Worm (Caenorhabditis elegans) whole organism, L4 larva: ENCODE results near the gene F23H12.10.

Source experiments
- F10B5.3 ChIP-seq: sonication (generic microtip); optimal IDR thresholded peaks from 2 replicates; lab custom pipeline; 2016; ENCODE audit warnings: mild to moderate bottlenecking, missing genetic modification characterization, missing compliant biosample characterization
- F44E2.7 ChIP-seq: fragments of 200-800 bp; sonication (Bioruptor generic); IDR thresholded peaks from 2 replicates; pipeline ENCODE4 v2.1.2; 2022; ENCODE audit warnings: missing genetic modification characterization, missing compliant biosample characterization
- F49E8.2 ChIP-seq: sonication (generic microtip); optimal IDR thresholded peaks from 2 replicates; lab custom pipeline; 2016; ENCODE audit warnings: missing compliant biosample characterization, mild to moderate bottlenecking, missing genetic modification characterization, borderline replicate concordance
- R02D3.7 ChIP-seq: fragments of 150-350 bp; sonication (generic microtip); optimal IDR thresholded peaks from 3 replicates; lab custom pipeline; 2014; ENCODE audit warnings: missing biosample characterization, missing genetic modification characterization
- T20F7.1 ChIP-seq: fragments of 200-800 bp; sonication (Bioruptor generic); optimal IDR thresholded peaks from 2 replicates; lab custom pipeline; 2018; ENCODE audit warnings: mild to moderate bottlenecking, missing genetic modification characterization, missing compliant biosample characterization
- Y105C5A.15 ChIP-seq: fragments of 200-800 bp; sonication (Bioruptor generic); IDR thresholded peaks from 2 replicates; pipeline ENCODE4 v1.3.6; 2022; ENCODE audit warnings: missing genetic modification characterization, missing compliant biosample characterization
- Y48G9A.11 ChIP-seq: fragments of 200-800 bp; sonication (Bioruptor generic); IDR thresholded peaks from 2 replicates; pipeline ENCODE4 v1.3.6; 2022; ENCODE audit warnings: missing genetic modification reagents, missing genetic modification characterization, missing compliant biosample characterization
- Y75B8A.6 ChIP-seq: fragments of 200-800 bp; sonication (Bioruptor generic); IDR thresholded peaks from 2 replicates; pipeline ENCODE4 v1.3.6; 2022; ENCODE audit warnings: missing genetic modification reagents, missing genetic modification characterization, missing compliant biosample characterization
- aha-1 ChIP-seq: fragments of 150-350 bp; peaks from one replicate; lab custom pipeline; 2014; ENCODE audit warnings: missing biosample characterization, missing genetic modification characterization
- attf-4 ChIP-seq: sonication (generic microtip); optimal IDR thresholded peaks from 3 replicates; lab custom pipeline; 2017; ENCODE audit warnings: missing biosample characterization, missing genetic modification characterization
- ceh-20 ChIP-seq: fragments of 200-800 bp; sonication (Bioruptor generic); IDR thresholded peaks from 2 replicates; pipeline ENCODE4 v1.3.6; 2022; ENCODE audit warnings: missing genetic modification reagents, missing genetic modification characterization, missing compliant biosample characterization
- daf-16 ChIP-seq, 3 experiments: sonication (generic microtip); optimal IDR thresholded peaks; 2 replicates each; lab custom pipeline; 2016 to 2017; ENCODE audit warnings: missing genetic modification characterization in 3 of 3, missing genetic modification reagents in 3 of 3, mild to moderate bottlenecking in 2 of 3, missing compliant biosample characterization in 2 of 3, missing biosample characterization in 1 of 3, moderate library complexity in 1 of 3
- daf-19 ChIP-seq: fragments of 200-800 bp; sonication (Bioruptor generic); conservative IDR thresholded peaks from 2 replicates; pipeline ENCODE4 v1.3.6; 2022; ENCODE audit warnings: missing genetic modification characterization, missing compliant biosample characterization
- dmd-8 ChIP-seq: fragments of 200-800 bp; sonication (Bioruptor generic); IDR thresholded peaks from 2 replicates; pipeline ENCODE4 v1.3.6; 2022; ENCODE audit warnings: missing genetic modification characterization, missing compliant biosample characterization
- dpl-1 ChIP-seq: fragments of 150-350 bp; optimal IDR thresholded peaks from 2 replicates; lab custom pipeline; 2014; ENCODE audit warnings: missing biosample characterization, missing genetic modification reagents, missing genetic modification characterization
- dve-1 ChIP-seq: sonication (generic microtip); optimal IDR thresholded peaks from 2 replicates; lab custom pipeline; 2017; ENCODE audit warnings: antibody characterized with exemption, mild to moderate bottlenecking, missing genetic modification characterization, missing compliant biosample characterization; ENCODE audit not compliant: insufficient read depth
- hlh-11 ChIP-seq: fragments of 200-800 bp; sonication (Bioruptor generic); optimal IDR thresholded peaks from 2 replicates; lab custom pipeline; 2018; ENCODE audit warnings: mild to moderate bottlenecking, missing genetic modification characterization, missing compliant biosample characterization
- hlh-30 ChIP-seq: sonication (generic microtip); optimal IDR thresholded peaks from 2 replicates; lab custom pipeline; 2017; ENCODE audit warnings: antibody characterized with exemption, mild to moderate bottlenecking, missing genetic modification characterization, missing compliant biosample characterization; ENCODE audit not compliant: insufficient read depth
- hmg-1.1 ChIP-seq: fragments of 200-800 bp; sonication (Bioruptor generic); IDR thresholded peaks from 2 replicates; pipeline ENCODE4 v1.3.6; 2022; ENCODE audit warnings: missing genetic modification reagents, missing genetic modification characterization, missing compliant biosample characterization
- lin-39 ChIP-seq: fragments of 150-350 bp; optimal IDR thresholded peaks from 2 replicates; lab custom pipeline; 2014; ENCODE audit warnings: missing biosample characterization, missing genetic modification reagents, missing genetic modification characterization
- lir-3 ChIP-seq: sonication (generic microtip); optimal IDR thresholded peaks from 2 replicates; lab custom pipeline; 2016; ENCODE audit warnings: mild to moderate bottlenecking, missing genetic modification characterization, missing compliant biosample characterization
- lsy-2 ChIP-seq, 2 experiments: fragments of 150-350 bp in 1 of 2; sonication (generic microtip) in 1 of 2; optimal IDR thresholded peaks; 2 replicates each; lab custom pipeline; 2014 to 2017; ENCODE audit warnings: missing biosample characterization in 2 of 2, missing genetic modification characterization in 2 of 2
- madf-5 ChIP-seq, 2 experiments: fragments of 200-800 bp; sonication (Bioruptor generic); IDR thresholded peaks; 2 replicates each; pipeline ENCODE4 v1.3.6; 2022; ENCODE audit warnings: missing compliant biosample characterization in 2 of 2, missing genetic modification characterization in 2 of 2
- mep-1 ChIP-seq: fragments of 150-350 bp; sonication (generic microtip); optimal IDR thresholded peaks from 3 replicates; lab custom pipeline; 2014; ENCODE audit warnings: missing biosample characterization, missing genetic modification characterization
- nhr-102 ChIP-seq: sonication (generic microtip); optimal IDR thresholded peaks from 2 replicates; lab custom pipeline; 2016; ENCODE audit warnings: mild to moderate bottlenecking, missing genetic modification characterization, moderate library complexity, missing compliant biosample characterization
- nhr-11 ChIP-seq: fragments of 150-350 bp; optimal IDR thresholded peaks from 2 replicates; lab custom pipeline; 2014; ENCODE audit warnings: missing biosample characterization, missing genetic modification characterization
- nhr-237 ChIP-seq: sonication (generic microtip); optimal IDR thresholded peaks from 2 replicates; lab custom pipeline; 2017; ENCODE audit warnings: missing biosample characterization, missing genetic modification characterization
- nhr-28 ChIP-seq: fragments of 150-350 bp; optimal IDR thresholded peaks from 2 replicates; lab custom pipeline; 2014; ENCODE audit warnings: missing biosample characterization, missing genetic modification characterization
- nhr-48 ChIP-seq: sonication (generic microtip); optimal IDR thresholded peaks from 2 replicates; lab custom pipeline; 2016; ENCODE audit warnings: mild to moderate bottlenecking, missing genetic modification characterization, missing compliant biosample characterization
- nhr-6 ChIP-seq: fragments of 150-350 bp; optimal IDR thresholded peaks from 2 replicates; lab custom pipeline; 2014; ENCODE audit warnings: missing biosample characterization, missing genetic modification characterization
- nhr-77 ChIP-seq: fragments of 150-350 bp; optimal IDR thresholded peaks from 2 replicates; lab custom pipeline; 2014; ENCODE audit warnings: missing biosample characterization, missing genetic modification characterization
- rbr-2 ChIP-seq: sonication (generic microtip); optimal IDR thresholded peaks from 2 replicates; lab custom pipeline; 2016; ENCODE audit warnings: missing genotype, missing genetic modification characterization, missing compliant biosample characterization
- set-16 ChIP-seq: fragments of 200-800 bp; sonication (Bioruptor generic); IDR thresholded peaks from 2 replicates; pipeline ENCODE4 v1.3.6; 2022; ENCODE audit warnings: missing genetic modification reagents, missing genetic modification characterization, missing compliant biosample characterization
- spr-1 ChIP-seq: sonication (generic microtip); optimal IDR thresholded peaks from 2 replicates; lab custom pipeline; 2016; ENCODE audit warnings: mild to moderate bottlenecking, missing genetic modification characterization, missing compliant biosample characterization
- unc-39 ChIP-seq: sonication (generic microtip); optimal IDR thresholded peaks from 2 replicates; lab custom pipeline; 2017; ENCODE audit warnings: missing biosample characterization, missing genetic modification characterization
- unc-62 ChIP-seq, 3 experiments: fragments of 150-350 bp in 1 of 3; sonication (generic microtip); optimal IDR thresholded peaks in 2 of 3; peaks in 1 of 3; 1 replicate in 1 of 3; 2 replicates in 2 of 3; lab custom pipeline; 2014 to 2017; ENCODE audit warnings: missing biosample characterization in 3 of 3, missing genetic modification characterization in 3 of 3, missing genetic modification reagents in 3 of 3, missing genotype in 1 of 3
- vab-7 ChIP-seq: fragments of 200-800 bp; sonication (Bioruptor generic); IDR thresholded peaks from 2 replicates; pipeline ENCODE4 v1.3.6; 2022; ENCODE audit warnings: missing genetic modification reagents, missing genetic modification characterization, missing compliant biosample characterization
- zip-11 ChIP-seq: fragments of 200-800 bp; sonication (Bioruptor generic); IDR thresholded peaks from 2 replicates; pipeline ENCODE4 v1.3.6; 2022; ENCODE audit warnings: missing genetic modification characterization, missing compliant biosample characterization

The F23H12.10 gene

ce11 chrV:12408996-12409395 lies 34.9 kb upstream of the F23H12.10 start:
- peak; percentile 51 for TF ChIP-seq mep-1 (tag; lab: Kevin White, UChicago)
- peak; percentile 91 for TF ChIP-seq nhr-28 (tag; lab: Kevin White, UChicago)
- TF ChIP-seq Y48G9A.11 (GFP tag; lab: Robert Waterston, UW): no peak
- peak in 1 of 2 experiments; percentile 33 for TF ChIP-seq lsy-2 (tag; optimal IDR thresholded peaks at IDR 0.05; lab: Kevin White, UChicago)
- no peak for TF ChIP-seq ceh-20 (GFP tag; lab: Robert Waterston, UW)
- no peak for TF ChIP-seq nhr-11
- peak in 1 of 2 experiments; percentile 21 for TF ChIP-seq daf-16 (GFP tag; optimal IDR thresholded peaks at IDR 0.05; lab: Kevin White, UChicago)
- TF ChIP-seq daf-16 (tag; optimal IDR thresholded peaks at IDR 0.05; lab: Kevin White, UChicago): peak; percentile 11
- TF ChIP-seq nhr-6 (tag; lab: Kevin White, UChicago): peak; percentile 26
- TF ChIP-seq hlh-11 (tag; lab: Kevin White, UChicago): peak; percentile 33
- TF ChIP-seq dve-1 (tag; lab: Kevin White, UChicago): peak; percentile 14
- peak; percentile 29 for TF ChIP-seq T20F7.1 (GFP tag; lab: Kevin White, UChicago)
- no peak for TF ChIP-seq dpl-1 (GFP tag; lab: Kevin White, UChicago)

- TF ChIP-seq zip-11 (GFP tag; lab: Robert Waterston, UW) (no peak), aha-1 (no peak), dmd-8 (GFP tag; lab: Robert Waterston, UW) (no peak)
These were observed 34.5 kb upstream of the F23H12.10 start, which contains the start of gene cdr-4 for ce11 chrV:12408525-12408924. Gene cdr-4 (minus strand): TSS chrV:12408625.

- TF ChIP-seq mep-1 (tag; lab: Kevin White, UChicago) (no peak), unc-62 (GFP tag; optimal IDR thresholded peaks at IDR 0.05 in 1 of 2; lab: Kevin White, UChicago) (peak in 1 of 2 experiments; percentile 82), unc-62 (tag; optimal IDR thresholded peaks at IDR 0.05; lab: Kevin White, UChicago) (no peak), set-16 (peak; percentile 78; the same call in 1 of the 2 replicates), Y105C5A.15 (GFP tag; lab: Robert Waterston, UW) (0 out of 2 replicates have a peak, but pooled peaks have one; percentile 36), nhr-11 (no peak)
- TF ChIP-seq, all 104 proteins: peak for 3
These were observed 32.5 kb upstream of the F23H12.10 start for ce11 chrV:12406514-12406913.

ce11 chrV:12405929-12406328 lies 31.9 kb upstream of the F23H12.10 start, which contains the start of gene K01D12.10:
Gene K01D12.10 (plus strand): TSS chrV:12406229.
- TF ChIP-seq lsy-2 (tag; optimal IDR thresholded peaks at IDR 0.05; lab: Kevin White, UChicago) (no peak), nhr-102 (tag; lab: Kevin White, UChicago) (no peak), lir-3 (tag; lab: Kevin White, UChicago) (no peak), R02D3.7 (tag; lab: Kevin White, UChicago) (no peak), F44E2.7 (GFP tag; lab: Robert Waterston, UW) (no peak), F10B5.3 (tag; lab: Kevin White, UChicago) (no peak), F49E8.2 (no peak)

- TF ChIP-seq nhr-48 (tag; lab: Kevin White, UChicago) (peak; percentile 2), Y75B8A.6 (GFP tag; lab: Robert Waterston, UW) (no peak), nhr-77 (tag; lab: Kevin White, UChicago) (no peak)
These were observed 30.5 kb upstream of the F23H12.10 start, which contains the start of gene K01D12.9 for ce11 chrV:12404544-12404943. Gene K01D12.9 (minus strand): TSS chrV:12404644.

ce11 chrV:12402355-12402754 lies 28.3 kb upstream of the F23H12.10 start, which contains the start of gene K01D12.8:
Gene K01D12.8 (plus strand): TSS chrV:12402655.
- TF ChIP-seq unc-62 (GFP tag; optimal IDR thresholded peaks at IDR 0.05 in 1 of 2; lab: Kevin White, UChicago): peak in 1 of 2 experiments; percentile 32
- no peak for TF ChIP-seq unc-62 (tag; optimal IDR thresholded peaks at IDR 0.05; lab: Kevin White, UChicago)
- no peak for TF ChIP-seq T20F7.1 (GFP tag; lab: Kevin White, UChicago)

- TF ChIP-seq attf-4 (tag; lab: Kevin White, UChicago) (no peak), madf-5 (GFP tag; IDR thresholded peaks at IDR 0.05; lab: Robert Waterston, UW) (no peak), F44E2.7 (GFP tag; lab: Robert Waterston, UW) (no peak), nhr-28 (tag; lab: Kevin White, UChicago) (no peak), mep-1 (tag; lab: Kevin White, UChicago) (no peak), lin-39 (tag; lab: Kevin White, UChicago) (no peak), rbr-2 (tag; lab: Kevin White, UChicago) (no peak), vab-7 (GFP tag; lab: Robert Waterston, UW) (no peak), hmg-1.1 (GFP tag; lab: Robert Waterston, UW) (no peak), unc-39 (tag; lab: Kevin White, UChicago) (no peak), spr-1 (no peak), daf-19 (GFP tag; lab: Robert Waterston, UW) (no peak), hlh-30 (tag; lab: Kevin White, UChicago) (no peak), dmd-8 (GFP tag; lab: Robert Waterston, UW) (no peak), nhr-237 (no peak)
These were observed 27.3 kb upstream of the F23H12.10 start, which contains the start of gene K01D12.7 for ce11 chrV:12401383-12401782. Gene K01D12.7 (minus strand): TSS chrV:12401483.
